Fruit fly (Drosophila melanogaster): ENCODE measurements around the gene CG9121.

The CG9121 gene

dm6 chr2L:5096222-5096621, 45.4 kb upstream of the CG9121 start, which contains the start of gene CG4230 (continued):
- TF ChIP-seq CG6791 (GFP tag; IDR thresholded peaks at IDR 0.05; ENCODE audit: partially characterized antibody) = peak; percentile 88
- peak; percentile 83 for TF ChIP-seq Doc3 (GFP tag; IDR thresholded peaks at IDR 0.05; ENCODE audit: partially characterized antibody)
- no peak for TF ChIP-seq NC2β (GFP tag; optimal IDR thresholded peaks at IDR 0.05)
- TF ChIP-seq CG5953 (GFP tag; IDR thresholded peaks at IDR 0.05) = no peak
- TF ChIP-seq ftz-f1 (GFP tag; optimal IDR thresholded peaks at IDR 0.05) = no peak
- no peak for TF ChIP-seq CG4328 (GFP tag; optimal IDR thresholded peaks at IDR 0.05)
- TF ChIP-seq Nf-YC (tag; optimal IDR thresholded peaks at IDR 0.05) = no peak
- no peak for TF ChIP-seq NK7.1 (GFP tag; optimal IDR thresholded peaks at IDR 0.05)
- TF ChIP-seq CG4730 (GFP tag; IDR thresholded peaks at IDR 0.05) = no peak
- TF ChIP-seq disco-r (GFP tag; optimal IDR thresholded peaks at IDR 0.05) = no peak
- TF ChIP-seq CG8281 (tag; optimal IDR thresholded peaks at IDR 0.05) = no peak
- no peak for TF ChIP-seq ssp (GFP tag; IDR thresholded peaks at IDR 0.05)
- no peak for TF ChIP-seq tup (GFP tag; optimal IDR thresholded peaks at IDR 0.05)
- no peak for TF ChIP-seq CG6854 (GFP tag; optimal IDR thresholded peaks at IDR 0.05)
- no peak for TF ChIP-seq CG6813 (GFP tag; optimal IDR thresholded peaks at IDR 0.05)
- TF ChIP-seq CG33557 (GFP tag; optimal IDR thresholded peaks at IDR 0.05) = no peak
- TF ChIP-seq CG7556 (GFP tag; optimal IDR thresholded peaks at IDR 0.05) = no peak
- TF ChIP-seq ab (GFP tag; optimal IDR thresholded peaks at IDR 0.05) = no peak
- no peak for TF ChIP-seq Fer1 (GFP tag; optimal IDR thresholded peaks at IDR 0.05)
- TF ChIP-seq cwo (GFP tag; optimal IDR thresholded peaks at IDR 0.05) = no peak
- TF ChIP-seq Lhr (GFP tag; optimal IDR thresholded peaks at IDR 0.05) = no peak
- TF ChIP-seq bbx (GFP tag; IDR thresholded peaks at IDR 0.05; ENCODE audit: partially characterized antibody) = peak; percentile 94
- TF ChIP-seq Atf3 (GFP tag; optimal IDR thresholded peaks at IDR 0.05) = no peak
- TF ChIP-seq CG10274 (GFP tag; optimal IDR thresholded peaks at IDR 0.05) = no peak
- peak; percentile 50 for TF ChIP-seq Sry-β (GFP tag; optimal IDR thresholded peaks at IDR 0.05)
- no peak for TF ChIP-seq CG32772 (GFP tag; IDR thresholded peaks at IDR 0.05)
- TF ChIP-seq Rx (GFP tag; IDR thresholded peaks at IDR 0.05) = no peak
- no peak for TF ChIP-seq kah (GFP tag; optimal IDR thresholded peaks at IDR 0.05)
- no peak for TF ChIP-seq nom (GFP tag; optimal IDR thresholded peaks at IDR 0.05)
- no peak for TF ChIP-seq CG11247 (GFP tag; IDR thresholded peaks at IDR 0.05)
- TF ChIP-seq Usf (GFP tag; optimal IDR thresholded peaks at IDR 0.05) = no peak
- peak; percentile 53; the same call in 1 of the 2 replicates for TF ChIP-seq ato (GFP tag; IDR thresholded peaks at IDR 0.05; ENCODE audit: partially characterized antibody)
- no peak for TF ChIP-seq CG11093 (GFP tag; IDR thresholded peaks at IDR 0.05)
- TF ChIP-seq CG11723 (GFP tag; optimal IDR thresholded peaks at IDR 0.05) = no peak
- TF ChIP-seq ken (GFP tag; IDR thresholded peaks at IDR 0.05) = no peak
- peak; percentile 24 for TF ChIP-seq lab (GFP tag; optimal IDR thresholded peaks at IDR 0.05)
- no peak for TF ChIP-seq ems (GFP tag; optimal IDR thresholded peaks at IDR 0.05)
- peak; percentile 79 for TF ChIP-seq sna (GFP tag; IDR thresholded peaks at IDR 0.05; ENCODE audit: partially characterized antibody)
- TF ChIP-seq CG32532 (GFP tag; IDR thresholded peaks at IDR 0.05) = no peak
- no peak for TF ChIP-seq emc (GFP tag; optimal IDR thresholded peaks at IDR 0.05)
- TF ChIP-seq Adf1 (GFP tag; IDR thresholded peaks at IDR 0.05) = no peak
- no peak for TF ChIP-seq fd102C (GFP tag; optimal IDR thresholded peaks at IDR 0.05)
- no peak for TF ChIP-seq sim (GFP tag; IDR thresholded peaks at IDR 0.05)
- no peak for TF ChIP-seq CG18262 (tag; optimal IDR thresholded peaks at IDR 0.05)
- peak; percentile 87 to 99 for TF ChIP-seq crp (GFP tag; optimal IDR thresholded peaks at IDR 0.05)
- no peak for TF ChIP-seq Hey (tag; optimal IDR thresholded peaks at IDR 0.05)
- no peak for TF ChIP-seq tin (GFP tag; optimal IDR thresholded peaks at IDR 0.05)
- TF ChIP-seq CG3163 (GFP tag; optimal IDR thresholded peaks at IDR 0.05) = no peak
- TF ChIP-seq phol (tag; optimal IDR thresholded peaks at IDR 0.05) = no peak
- no peak for TF ChIP-seq CG9817 (tag; optimal IDR thresholded peaks at IDR 0.05)
- TF ChIP-seq Myb (GFP tag; optimal IDR thresholded peaks at IDR 0.05) = peak; percentile 91

All from whole organism, embryonic.